Fruit fly (Drosophila melanogaster): ENCODE results near the gene bif.

bif gene

DNA sequence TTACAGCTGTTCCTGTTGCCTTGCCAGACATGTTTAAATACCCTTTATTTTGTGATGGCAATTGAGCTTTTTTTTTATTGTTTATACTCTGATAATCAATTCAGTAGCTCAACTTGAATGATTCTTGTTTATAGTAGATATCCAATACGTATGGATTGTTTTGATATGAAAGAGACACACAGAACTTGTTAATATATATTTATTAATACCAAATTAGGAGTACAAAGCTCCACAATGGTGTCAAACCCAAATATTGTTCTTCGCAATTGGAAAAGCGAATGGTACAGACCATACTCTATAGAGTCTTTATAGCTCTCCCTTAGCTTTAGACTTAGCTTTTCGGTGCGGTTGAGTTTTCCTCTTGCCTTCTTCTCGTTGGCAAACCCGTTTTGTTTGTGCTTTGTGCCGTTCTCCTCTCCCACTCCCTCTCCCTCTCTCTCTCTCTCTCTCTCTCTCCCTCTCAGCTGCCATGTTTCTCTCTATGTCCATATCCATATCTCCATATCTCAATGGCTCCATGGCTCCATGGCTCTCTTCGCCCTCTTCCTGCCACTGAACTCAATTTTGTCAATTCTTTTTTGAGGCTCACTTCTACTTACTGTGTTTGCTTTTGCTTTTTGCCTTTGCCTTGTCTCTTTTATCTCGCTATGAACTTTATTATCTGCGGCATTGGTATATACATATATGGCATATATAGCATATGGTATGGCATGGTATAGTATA lies 7.3 kb downstream of the bif start (continued):
- TF ChIP-seq Hr78 (GFP tag; optimal IDR thresholded peaks at IDR 0.05) (peak in 1 of 2 experiments; percentile 86), CG11696 (GFP tag; IDR thresholded peaks at IDR 0.05) (peak; percentile 40; the same call in 1 of the 2 replicates), eyg (GFP tag; optimal IDR thresholded peaks at IDR 0.05) (peak; percentile 51), Hr51 (GFP tag; optimal IDR thresholded peaks at IDR 0.05) (no peak), CG32767 (GFP tag; IDR thresholded peaks at IDR 0.05) (no peak), p53 (GFP tag; optimal IDR thresholded peaks at IDR 0.05) (no peak), rib (GFP tag; IDR thresholded peaks at IDR 0.05) (no peak), Bgb (GFP tag; IDR thresholded peaks at IDR 0.05; ENCODE audit: partially characterized antibody) (no peak; the same call in 1 of the 2 replicates), CG4404 (GFP tag; IDR thresholded peaks at IDR 0.05) (no peak), gsb-n (tag; optimal IDR thresholded peaks at IDR 0.05) (no peak), scrt (GFP tag; optimal IDR thresholded peaks at IDR 0.05) (peak; percentile 28), CG12299 (tag; optimal IDR thresholded peaks at IDR 0.05) (peak; percentile 46), Nf-YB (GFP tag; optimal IDR thresholded peaks at IDR 0.05) (peak; percentile 21), tio (GFP tag; optimal IDR thresholded peaks at IDR 0.05) (no peak), so (GFP tag; IDR thresholded peaks at IDR 0.05) (no peak), caup (GFP tag; optimal IDR thresholded peaks at IDR 0.05; ENCODE audit: severe bottlenecking) (peak; percentile 71), Vsx1 (GFP tag; optimal IDR thresholded peaks at IDR 0.05) (peak; percentile 54), cato (GFP tag; optimal IDR thresholded peaks at IDR 0.05; ENCODE audit: borderline replicate concordance) (no peak), CG10321 (GFP tag; IDR thresholded peaks at IDR 0.05) (no peak), nerfin-2 (GFP tag; IDR thresholded peaks at IDR 0.05; ENCODE audit: partially characterized antibody) (no peak), ap (GFP tag; IDR thresholded peaks at IDR 0.05) (no peak), HHEX (GFP tag; optimal IDR thresholded peaks at IDR 0.05) (peak; percentile 50), BEAF-32 (GFP tag; optimal IDR thresholded peaks at IDR 0.05) (no peak), Hr3 (GFP tag; optimal IDR thresholded peaks at IDR 0.05) (no peak), CG10431 (GFP tag; optimal IDR thresholded peaks at IDR 0.05) (peak; percentile 60), CG17612 (GFP tag; IDR thresholded peaks at IDR 0.05) (no peak), sd (tag; optimal IDR thresholded peaks at IDR 0.05) (peak; percentile 3), dmrt99B (tag; optimal IDR thresholded peaks at IDR 0.05) (peak; percentile 28), CG12155 (GFP tag; optimal IDR thresholded peaks at IDR 0.05) (no peak), CG8944 (GFP tag; optimal IDR thresholded peaks at IDR 0.05) (no peak), danr (GFP tag; IDR thresholded peaks at IDR 0.05) (no peak), CG14441 (GFP tag; IDR thresholded peaks at IDR 0.05) (no peak), CG31224 (GFP tag; IDR thresholded peaks at IDR 0.05) (no peak), Taf1 (GFP tag; IDR thresholded peaks at IDR 0.05) (no peak), dmrt11E (tag; optimal IDR thresholded peaks at IDR 0.05) (no peak), CG11504 (tag; optimal IDR thresholded peaks at IDR 0.05) (no peak), CG11247 (GFP tag; IDR thresholded peaks at IDR 0.05) (no peak), en (GFP tag; optimal IDR thresholded peaks at IDR 0.05) (peak; percentile 36), crol (GFP tag; IDR thresholded peaks at IDR 0.05) (peak; percentile 60; the same call in 1 of the 2 replicates), CG7786 (GFP tag; optimal IDR thresholded peaks at IDR 0.05) (no peak), gt (GFP tag; IDR thresholded peaks at IDR 0.05) (no peak), CG9609 (GFP tag; optimal IDR thresholded peaks at IDR 0.05) (no peak), MESR4 (GFP tag; optimal IDR thresholded peaks at IDR 0.05) (no peak), sima (GFP tag; optimal IDR thresholded peaks at IDR 0.05) (no peak), chm (GFP tag; IDR thresholded peaks at IDR 0.05) (peak; percentile 38; the same call in 1 of the 2 replicates), hth (optimal IDR thresholded peaks at IDR 0.05) (no peak), Med (GFP tag) (peak; percentile 90), odd (GFP tag; optimal IDR thresholded peaks at IDR 0.05) (peak; percentile 70), ara (GFP tag; IDR thresholded peaks at IDR 0.05) (no peak), Dll (GFP tag; IDR thresholded peaks at IDR 0.05; ENCODE audit: partially characterized antibody) (no peak)

Measured in whole organism, embryonic.